Worm (Caenorhabditis elegans) whole organism, young adult: Measurements from ENCODE around the gene fbxa-113.

Experiments used
- B0019.2 ChIP-seq: fragments of 200-800 bp; sonication (Bioruptor generic); conservative IDR thresholded peaks from 2 replicates; pipeline ENCODE4 v1.3.6; 2022; ENCODE audit warnings: missing genetic modification reagents, missing genetic modification characterization, missing compliant biosample characterization
- B0261.1 ChIP-seq: sonication (generic microtip); optimal IDR thresholded peaks from 2 replicates; lab custom pipeline; 2016; ENCODE audit warnings: mild to moderate bottlenecking, missing genetic modification characterization, moderate library complexity, missing compliant biosample characterization
- B0336.3 ChIP-seq: fragments of 200-800 bp; sonication (Bioruptor generic); IDR thresholded peaks from 2 replicates; pipeline ENCODE4 v1.3.6; 2022; ENCODE audit warnings: missing genetic modification characterization, missing compliant biosample characterization
- C06A6.2 ChIP-seq: fragments of 200-800 bp; sonication (Bioruptor generic); conservative IDR thresholded peaks from 2 replicates; pipeline ENCODE4 v1.3.6; 2022; ENCODE audit warnings: missing genetic modification characterization, missing compliant biosample characterization
- F23B12.7 ChIP-seq: sonication (generic microtip); optimal IDR thresholded peaks from 2 replicates; lab custom pipeline; 2017; ENCODE audit warnings: missing genetic modification characterization, mild to moderate bottlenecking, missing compliant biosample characterization, antibody characterized with exemption, moderate library complexity; ENCODE audit not compliant: insufficient read depth
- F57A8.1 ChIP-seq: fragments of 200-800 bp; sonication (Bioruptor generic); optimal IDR thresholded peaks from 2 replicates; lab custom pipeline; 2018; ENCODE audit warnings: mild to moderate bottlenecking, missing genetic modification characterization, moderate library complexity, missing compliant biosample characterization
- K11D2.4 ChIP-seq: fragments of 200-800 bp; sonication (Bioruptor generic); IDR thresholded peaks from 2 replicates; pipeline ENCODE4 v1.3.6; 2022; ENCODE audit warnings: missing genetic modification reagents, missing genetic modification characterization, missing compliant biosample characterization
- Y53F4B.3 ChIP-seq: fragments of 200-800 bp; sonication (Bioruptor generic); IDR thresholded peaks from 2 replicates; pipeline ENCODE4 v1.3.6; 2022; ENCODE audit warnings: missing genetic modification reagents, missing genetic modification characterization, missing compliant biosample characterization
- Y53G8AR.9 ChIP-seq: fragments of 200-800 bp; sonication (Bioruptor generic); conservative IDR thresholded peaks from 2 replicates; pipeline ENCODE4 v1.3.6; 2022; ENCODE audit warnings: missing genetic modification reagents, missing genetic modification characterization, missing compliant biosample characterization
- Y56A3A.18 ChIP-seq: fragments of 200-800 bp; sonication (Bioruptor generic); IDR thresholded peaks from 2 replicates; pipeline ENCODE4 v1.3.6; 2022; ENCODE audit warnings: missing genetic modification reagents, missing genetic modification characterization, missing compliant biosample characterization
- Y67H2A.10 ChIP-seq: fragments of 200-800 bp; sonication (Bioruptor generic); conservative IDR thresholded peaks from 2 replicates; pipeline ENCODE4 v1.3.6; 2022; ENCODE audit warnings: missing genetic modification reagents, missing genetic modification characterization, missing compliant biosample characterization
- Y79H2A.3 ChIP-seq: fragments of 200-800 bp; sonication (Bioruptor generic); conservative IDR thresholded peaks from 2 replicates; pipeline ENCODE4 v1.3.6; 2022; ENCODE audit warnings: missing genetic modification reagents, missing genetic modification characterization, missing compliant biosample characterization
- Y95B8A.8 ChIP-seq: fragments of 200-800 bp; sonication (Bioruptor generic); IDR thresholded peaks from 2 replicates; pipeline ENCODE4 v1.3.6; 2022; ENCODE audit warnings: missing genetic modification reagents, missing genetic modification characterization, missing compliant biosample characterization
- akir-1 ChIP-seq: fragments of 200-800 bp; sonication (Bioruptor generic); optimal IDR thresholded peaks from 2 replicates; lab custom pipeline; 2018; ENCODE audit warnings: mild to moderate bottlenecking, missing genetic modification characterization, moderate library complexity, missing compliant biosample characterization
- ama-1 ChIP-seq, 3 experiments: fragments of 150-350 bp in 1 of 3; sonication (generic microtip) in 2 of 3; optimal IDR thresholded peaks; 2 replicates each; lab custom pipeline; 2014 to 2018; ENCODE audit warnings: missing biosample characterization in 2 of 3, missing genetic modification characterization in 2 of 3, missing genetic modification reagents in 2 of 3
- attf-5 ChIP-seq: fragments of 200-800 bp; sonication (Bioruptor generic); optimal IDR thresholded peaks from 2 replicates; lab custom pipeline; 2018; ENCODE audit warnings: mild to moderate bottlenecking, missing genetic modification characterization, missing compliant biosample characterization
- cebp-1 ChIP-seq, 2 experiments: fragments of 200-800 bp in 1 of 2; sonication (Bioruptor generic) in 1 of 2; sonication (generic microtip) in 1 of 2; IDR thresholded peaks in 1 of 2; optimal IDR thresholded peaks in 1 of 2; 2 replicates each; pipeline versions ENCODE4 v1.3.6 to Lab custom; 2017 to 2022; ENCODE audit warnings: missing compliant biosample characterization in 2 of 2, missing genetic modification characterization in 2 of 2, mild to moderate bottlenecking in 1 of 2, missing genetic modification reagents in 1 of 2, moderate library complexity in 1 of 2
- ceh-40 ChIP-seq: fragments of 200-800 bp; sonication (Bioruptor generic); IDR thresholded peaks from 2 replicates; pipeline ENCODE4 v1.3.6; 2022; ENCODE audit warnings: missing genetic modification characterization, missing compliant biosample characterization
- dox-1 ChIP-seq: fragments of 200-800 bp; sonication (Bioruptor generic); IDR thresholded peaks from 2 replicates; pipeline ENCODE4 v1.3.6; 2022; ENCODE audit warnings: missing genetic modification reagents, missing genetic modification characterization, missing compliant biosample characterization
- dpff-1 ChIP-seq: sonication (generic microtip); optimal IDR thresholded peaks from 2 replicates; lab custom pipeline; 2017; ENCODE audit warnings: mild to moderate bottlenecking, missing genetic modification characterization, missing compliant biosample characterization
- egl-44 ChIP-seq: fragments of 200-800 bp; sonication (Bioruptor generic); IDR thresholded peaks from 2 replicates; pipeline ENCODE4 v1.3.6; 2022; ENCODE audit warnings: missing genetic modification reagents, missing genetic modification characterization, missing compliant biosample characterization
- ekl-4 ChIP-seq: fragments of 200-800 bp; sonication (Bioruptor generic); IDR thresholded peaks from 2 replicates; pipeline ENCODE4 v1.3.6; 2022; ENCODE audit warnings: missing genetic modification reagents, missing genetic modification characterization, missing compliant biosample characterization
- hmg-20 ChIP-seq: fragments of 200-800 bp; sonication (Bioruptor generic); IDR thresholded peaks from 2 replicates; pipeline ENCODE4 v1.3.6; 2022; ENCODE audit warnings: missing genetic modification reagents, missing genetic modification characterization, missing compliant biosample characterization
- lin-54 ChIP-seq: fragments of 200-800 bp; sonication (Bioruptor generic); optimal IDR thresholded peaks from 2 replicates; lab custom pipeline; 2018; ENCODE audit warnings: mild to moderate bottlenecking, missing genetic modification characterization, missing compliant biosample characterization
- madf-3 ChIP-seq: fragments of 200-800 bp; sonication (Bioruptor generic); IDR thresholded peaks from 2 replicates; pipeline ENCODE4 v1.3.6; 2022; ENCODE audit warnings: missing genetic modification reagents, missing genetic modification characterization, missing compliant biosample characterization
- mes-4 ChIP-seq: sonication (generic microtip); optimal IDR thresholded peaks from 2 replicates; lab custom pipeline; 2016; ENCODE audit warnings: missing genotype, missing genetic modification characterization, missing compliant biosample characterization
- nfyb-1 ChIP-seq: fragments of 200-800 bp; sonication (Bioruptor generic); IDR thresholded peaks from 2 replicates; pipeline ENCODE4 v1.3.6; 2022; ENCODE audit warnings: missing genetic modification reagents, missing genetic modification characterization, missing compliant biosample characterization
- nhr-80 ChIP-seq: sonication (generic microtip); optimal IDR thresholded peaks from 2 replicates; lab custom pipeline; 2016; ENCODE audit warnings: missing genetic modification characterization, missing compliant biosample characterization
- nhr-90 ChIP-seq: sonication (generic microtip); optimal IDR thresholded peaks from 2 replicates; lab custom pipeline; 2016; ENCODE audit warnings: missing genotype, mild to moderate bottlenecking, missing genetic modification characterization, missing compliant biosample characterization
- pbrm-1 ChIP-seq: fragments of 200-800 bp; sonication (Bioruptor generic); IDR thresholded peaks from 2 replicates; pipeline ENCODE4 v1.3.6; 2022; ENCODE audit warnings: missing genetic modification reagents, missing genetic modification characterization, missing compliant biosample characterization
- snpc-1.1 ChIP-seq: sonication (generic microtip); optimal IDR thresholded peaks from 2 replicates; lab custom pipeline; 2017; ENCODE audit warnings: missing genetic modification characterization, mild to moderate bottlenecking, missing compliant biosample characterization, antibody characterized with exemption, moderate library complexity, missing genotype, missing genetic modification reagents; ENCODE audit not compliant: insufficient read depth
- snpc-3.4 ChIP-seq: sonication (generic microtip); optimal IDR thresholded peaks from 2 replicates; lab custom pipeline; 2017; ENCODE audit warnings: missing genetic modification characterization, mild to moderate bottlenecking, missing compliant biosample characterization, antibody characterized with exemption, moderate library complexity, missing genotype, missing genetic modification reagents
- snpc-4 ChIP-seq, 5 experiments: fragments of 150-350 bp in 1 of 5; sonication (generic microtip) in 4 of 5; optimal IDR thresholded peaks; 2 replicates each; lab custom pipeline; 2014 to 2018; ENCODE audit warnings: missing genetic modification characterization in 5 of 5, missing biosample characterization in 3 of 5, antibody characterized with exemption in 2 of 5, mild to moderate bottlenecking in 2 of 5, missing compliant biosample characterization in 2 of 5, missing genotype in 2 of 5, moderate library complexity in 2 of 5, missing genetic modification reagents in 1 of 5
- sptf-2 ChIP-seq: fragments of 200-800 bp; sonication (Bioruptor generic); optimal IDR thresholded peaks from 2 replicates; lab custom pipeline; 2018; ENCODE audit warnings: mild to moderate bottlenecking, missing genetic modification characterization, missing compliant biosample characterization
- zim-3 ChIP-seq: sonication (generic microtip); optimal IDR thresholded peaks from 2 replicates; lab custom pipeline; 2017; ENCODE audit warnings: mild to moderate bottlenecking, missing genetic modification characterization, moderate library complexity, missing compliant biosample characterization
- ztf-28 ChIP-seq: fragments of 200-800 bp; sonication (Bioruptor generic); IDR thresholded peaks from 2 replicates; pipeline ENCODE4 v1.3.6; 2022; ENCODE audit warnings: missing genetic modification reagents, missing genetic modification characterization, missing compliant biosample characterization

Gene fbxa-113

ce11 chrV:20162290-20163104, 40.7 kb upstream of the fbxa-113 start (continued):
- TF ChIP-seq snpc-3.4 (tag; lab: Kevin White, UChicago) (peak; percentile 12), nhr-80 (peak; percentile 16), ama-1 (optimal IDR thresholded peaks at IDR 0.05; lab: Kevin White, UChicago) (peak; percentile 66), ama-1 (GFP tag; optimal IDR thresholded peaks at IDR 0.05; lab: Kevin White, UChicago) (no peak), pbrm-1 (peak; percentile 4; the same call in 1 of the 2 replicates), attf-5 (peak; percentile 69), akir-1 (no peak), Y67H2A.10 (GFP tag; lab: Robert Waterston, UW) (no peak), Y53F4B.3 (GFP tag; lab: Robert Waterston, UW) (no peak), snpc-1.1 (no peak), F57A8.1 (GFP tag; lab: Kevin White, UChicago) (no peak), madf-3 (GFP tag; lab: Robert Waterston, UW) (0 out of 2 replicates have a peak, but pooled peaks have one; percentile 66), egl-44 (no peak), mes-4 (tag; lab: Kevin White, UChicago) (no peak), cebp-1 (GFP tag; IDR thresholded peaks at IDR 0.05; lab: Robert Waterston, UW) (peak; percentile 70), cebp-1 (tag; optimal IDR thresholded peaks at IDR 0.05; lab: Kevin White, UChicago) (peak; percentile 85), B0261.1 (no peak), lin-54 (GFP tag; lab: Kevin White, UChicago) (peak; percentile 30), Y79H2A.3 (GFP tag; lab: Robert Waterston, UW) (no peak), sptf-2 (GFP tag; lab: Kevin White, UChicago) (no peak), F23B12.7 (tag; lab: Kevin White, UChicago) (no peak)

- no peak for TF ChIP-seq ztf-28 (GFP tag; lab: Robert Waterston, UW)
- TF ChIP-seq C06A6.2 (GFP tag; lab: Robert Waterston, UW) = peak; percentile 41; the same call in 1 of the 2 replicates
- no peak for TF ChIP-seq F57A8.1 (GFP tag; lab: Kevin White, UChicago)
- TF ChIP-seq hmg-20 = 0 out of 2 replicates have a peak, but pooled peaks have one; percentile 7
- TF ChIP-seq ceh-40 = 0 out of 2 replicates have a peak, but pooled peaks have one; percentile 11
- no peak for TF ChIP-seq dpff-1 (tag; lab: Kevin White, UChicago)
- no peak for TF ChIP-seq B0019.2
- no peak for TF ChIP-seq nfyb-1 (GFP tag; lab: Robert Waterston, UW)
- TF ChIP-seq ekl-4 (GFP tag; lab: Robert Waterston, UW) = 0 out of 2 replicates have a peak, but pooled peaks have one; percentile 20
- TF ChIP-seq Y95B8A.8 (GFP tag; lab: Robert Waterston, UW) = peak; percentile 69
- no peak for TF ChIP-seq nhr-90
- TF ChIP-seq snpc-4 (GFP tag; optimal IDR thresholded peaks at IDR 0.05; lab: Kevin White, UChicago) = no peak
- TF ChIP-seq snpc-4 (tag; optimal IDR thresholded peaks at IDR 0.05; lab: Kevin White, UChicago) = no peak
- TF ChIP-seq ama-1 (optimal IDR thresholded peaks at IDR 0.05; lab: Kevin White, UChicago) = peak; percentile 76
- no peak for TF ChIP-seq ama-1 (GFP tag; optimal IDR thresholded peaks at IDR 0.05; lab: Kevin White, UChicago)
- TF ChIP-seq zim-3 = peak; percentile 8
- TF ChIP-seq dox-1 (GFP tag; lab: Robert Waterston, UW) = peak; percentile 42; the same call in 1 of the 2 replicates
- TF ChIP-seq K11D2.4 = 0 out of 2 replicates have a peak, but pooled peaks have one; percentile 36
- TF ChIP-seq Y53G8AR.9 (GFP tag; lab: Robert Waterston, UW) = peak; percentile 87
- no peak for TF ChIP-seq snpc-1.1
- TF ChIP-seq B0261.1 = no peak
- peak; percentile 6; the same call in 1 of the 2 replicates for TF ChIP-seq B0336.3 (GFP tag; lab: Robert Waterston, UW)
- peak; percentile 7; the same call in 1 of the 2 replicates for TF ChIP-seq Y56A3A.18 (GFP tag; lab: Robert Waterston, UW)
Observed at ce11 chrV:20163105-20163449, 40.1 kb upstream of the fbxa-113 start.
